Worm (Caenorhabditis elegans) whole organism, midembryonic: ENCODE results near the gene cwp-1.

Source experiments
- T22C8.4 ChIP-seq: fragments of 200-800 bp; sonication (Bioruptor generic); IDR thresholded peaks from 2 replicates; pipeline ENCODE4 v1.3.6; 2022; ENCODE audit warnings: missing genetic modification characterization, missing compliant biosample characterization
- cog-1 ChIP-seq: sonication (generic microtip); optimal IDR thresholded peaks from 2 replicates; lab custom pipeline; 2016; ENCODE audit warnings: missing genetic modification characterization, missing compliant biosample characterization
- flt-1 ChIP-seq: fragments of 200-800 bp; sonication (Bioruptor generic); IDR thresholded peaks from 2 replicates; pipeline ENCODE4 v1.3.6; 2022; ENCODE audit warnings: missing genetic modification characterization, missing compliant biosample characterization
- klf-2 ChIP-seq: fragments of 200-800 bp; sonication (Bioruptor generic); conservative IDR thresholded peaks from 2 replicates; pipeline ENCODE4 v1.3.6; 2022; ENCODE audit warnings: missing genetic modification reagents, missing genetic modification characterization, missing compliant biosample characterization
- med-1 ChIP-seq: sonication (generic microtip); optimal IDR thresholded peaks from 2 replicates; lab custom pipeline; 2017; ENCODE audit warnings: missing genetic modification characterization, mild to moderate bottlenecking, missing compliant biosample characterization, antibody characterized with exemption, missing genetic modification reagents; ENCODE audit not compliant: insufficient read depth
- ztf-23 ChIP-seq: fragments of 200-800 bp; sonication (Bioruptor generic); IDR thresholded peaks from 2 replicates; pipeline ENCODE4 v1.3.6; 2022; ENCODE audit warnings: missing genetic modification reagents, missing genetic modification characterization, missing compliant biosample characterization
- ztf-29 ChIP-seq: fragments of 200-800 bp; sonication (Bioruptor generic); IDR thresholded peaks from 2 replicates; pipeline ENCODE4 v1.3.6; 2022; ENCODE audit warnings: missing genetic modification reagents, missing genetic modification characterization, missing compliant biosample characterization

DNA sequence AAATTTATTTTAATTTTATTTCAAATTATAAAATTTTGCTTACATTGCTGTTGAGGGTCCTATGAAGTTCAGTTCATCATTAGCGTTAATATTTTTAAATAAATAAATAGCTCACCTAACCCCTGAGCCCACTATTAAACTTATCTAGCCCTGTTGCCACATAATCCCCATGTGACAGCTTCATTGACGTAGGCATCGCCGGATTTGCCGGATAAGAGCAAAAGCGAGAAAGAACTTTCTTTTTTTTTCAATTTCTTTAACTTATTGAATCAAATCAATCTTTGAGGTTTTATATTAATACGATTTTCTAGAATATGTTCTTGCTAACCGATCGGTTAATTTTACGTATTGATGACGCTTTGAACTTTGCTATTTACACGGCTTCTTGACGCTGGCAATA is 10.9 kb upstream of the cwp-1 start:
- TF ChIP-seq cog-1 (tag; lab: Kevin White, UChicago) (no peak), ztf-29 (GFP tag; lab: Robert Waterston, UW) (no peak), T22C8.4 (no peak), ztf-23 (GFP tag; lab: Robert Waterston, UW) (no peak), med-1 (GFP tag; lab: Kevin White, UChicago) (no peak), klf-2 (GFP tag; lab: Robert Waterston, UW) (no peak), flt-1 (GFP tag; lab: Robert Waterston, UW) (no peak)
